Worm (Caenorhabditis elegans) whole organism, mixed stage, embryonic: ENCODE data around the gene C06H5.11.
"Not testable (repeated sequence)": the region's sequence is repeated elsewhere in the genome, so short reads cannot be mapped to it uniquely, and the experiment has no call there.

Experiments
- bed-3 ChIP-seq: fragments of 200-800 bp; sonication (Bioruptor generic); optimal IDR thresholded peaks from 3 replicates; lab custom pipeline; 2018; ENCODE audit warnings: mild to moderate bottlenecking, missing genetic modification characterization, moderate library complexity, missing compliant biosample characterization
- blmp-1 ChIP-seq: fragments of 150-350 bp; optimal IDR thresholded peaks from 2 replicates; lab custom pipeline; 2014; ENCODE audit warnings: missing biosample characterization, missing genetic modification characterization
- ceh-39 ChIP-seq: fragments of 150-350 bp; optimal IDR thresholded peaks from 2 replicates; lab custom pipeline; 2014; ENCODE audit warnings: missing biosample characterization, missing genetic modification characterization
- ceh-43 ChIP-seq: fragments of 200-800 bp; sonication (Bioruptor generic); optimal IDR thresholded peaks from 2 replicates; lab custom pipeline; 2018; ENCODE audit warnings: mild to moderate bottlenecking, missing genetic modification characterization, moderate library complexity, missing compliant biosample characterization
- ceh-83 ChIP-seq: fragments of 200-800 bp; sonication (Bioruptor generic); optimal IDR thresholded peaks from 2 replicates; lab custom pipeline; 2018; ENCODE audit warnings: mild to moderate bottlenecking, missing genetic modification characterization, missing compliant biosample characterization
- ces-1 ChIP-seq: fragments of 150-350 bp; optimal IDR thresholded peaks from 2 replicates; lab custom pipeline; 2014; ENCODE audit warnings: missing biosample characterization, missing genetic modification reagents, missing genetic modification characterization
- drap-1 ChIP-seq: fragments of 200-800 bp; sonication (Bioruptor generic); optimal IDR thresholded peaks from 3 replicates; lab custom pipeline; 2018; ENCODE audit warnings: mild to moderate bottlenecking, missing genetic modification characterization, missing compliant biosample characterization
- elt-1 ChIP-seq: sonication (generic microtip); optimal IDR thresholded peaks from 2 replicates; lab custom pipeline; 2017; ENCODE audit warnings: missing genetic modification characterization, mild to moderate bottlenecking, missing compliant biosample characterization, antibody characterized with exemption, moderate library complexity, borderline replicate concordance; ENCODE audit not compliant: insufficient read depth
- elt-3 ChIP-seq: fragments of 150-350 bp; optimal IDR thresholded peaks from 2 replicates; lab custom pipeline; 2014; ENCODE audit warnings: missing biosample characterization, missing genetic modification characterization
- ham-2 ChIP-seq: fragments of 200-800 bp; sonication (Bioruptor generic); optimal IDR thresholded peaks from 2 replicates; lab custom pipeline; 2018; ENCODE audit warnings: mild to moderate bottlenecking, missing genetic modification characterization, missing compliant biosample characterization
- hlh-1 ChIP-seq: fragments of 150-350 bp; optimal IDR thresholded peaks from 2 replicates; lab custom pipeline; 2014; ENCODE audit warnings: missing biosample characterization, missing genetic modification reagents, missing genetic modification characterization
- lin-32 ChIP-seq: fragments of 200-800 bp; sonication (Bioruptor generic); optimal IDR thresholded peaks from 2 replicates; lab custom pipeline; 2018; ENCODE audit warnings: mild to moderate bottlenecking, missing genetic modification characterization, missing compliant biosample characterization
- lsy-2 ChIP-seq: fragments of 150-350 bp; optimal IDR thresholded peaks from 2 replicates; lab custom pipeline; 2014; ENCODE audit warnings: missing biosample characterization, missing genetic modification characterization
- mab-5 ChIP-seq: fragments of 150-350 bp; optimal IDR thresholded peaks from 2 replicates; lab custom pipeline; 2014; ENCODE audit warnings: missing biosample characterization, missing genetic modification characterization
- mep-1 ChIP-seq: fragments of 150-350 bp; optimal IDR thresholded peaks from 2 replicates; lab custom pipeline; 2017; ENCODE audit warnings: missing biosample characterization, missing genetic modification reagents, missing genetic modification characterization, inconsistent platforms
- mls-2 ChIP-seq: sonication (generic microtip); optimal IDR thresholded peaks from 2 replicates; lab custom pipeline; 2016; ENCODE audit warnings: mild to moderate bottlenecking, missing genetic modification characterization, moderate library complexity, missing compliant biosample characterization
- nhr-2 ChIP-seq: fragments of 150-350 bp; optimal IDR thresholded peaks from 2 replicates; lab custom pipeline; 2014; ENCODE audit warnings: missing biosample characterization, missing genetic modification characterization
- nhr-237 ChIP-seq: fragments of 150-350 bp; optimal IDR thresholded peaks from 2 replicates; lab custom pipeline; 2014; ENCODE audit warnings: missing biosample characterization, missing genetic modification characterization
- nhr-28 ChIP-seq: fragments of 150-350 bp; optimal IDR thresholded peaks from 2 replicates; lab custom pipeline; 2014; ENCODE audit warnings: missing biosample characterization, missing genetic modification characterization
- nhr-76 ChIP-seq: sonication (generic microtip); optimal IDR thresholded peaks from 2 replicates; lab custom pipeline; 2017; ENCODE audit warnings: missing biosample characterization, missing genetic modification characterization
- pha-4 ChIP-seq: fragments of 150-350 bp; optimal IDR thresholded peaks from 2 replicates; lab custom pipeline; 2018; ENCODE audit warnings: missing biosample characterization, missing genetic modification reagents, missing genetic modification characterization
- sptf-1 ChIP-seq: sonication (generic microtip); optimal IDR thresholded peaks from 2 replicates; lab custom pipeline; 2017; ENCODE audit warnings: mild to moderate bottlenecking, missing genetic modification characterization, moderate library complexity, missing compliant biosample characterization
- tbx-8 ChIP-seq: fragments of 200-800 bp; sonication (Bioruptor generic); optimal IDR thresholded peaks from 2 replicates; lab custom pipeline; 2018; ENCODE audit warnings: mild to moderate bottlenecking, missing genetic modification characterization, moderate library complexity, missing compliant biosample characterization
- unc-120 ChIP-seq: sonication (generic microtip); optimal IDR thresholded peaks from 2 replicates; lab custom pipeline; 2017; ENCODE audit warnings: missing genetic modification characterization, missing compliant biosample characterization; ENCODE audit not compliant: poor library complexity, severe bottlenecking
- unc-39 ChIP-seq: fragments of 150-350 bp; optimal IDR thresholded peaks from 2 replicates; lab custom pipeline; 2014; ENCODE audit warnings: missing biosample characterization, missing genetic modification characterization
- unc-62 ChIP-seq: fragments of 150-350 bp; optimal IDR thresholded peaks from 2 replicates; lab custom pipeline; 2014; ENCODE audit warnings: missing biosample characterization, missing genetic modification reagents, missing genetic modification characterization
- zip-8 ChIP-seq: fragments of 150-350 bp; optimal IDR thresholded peaks from 2 replicates; lab custom pipeline; 2014; ENCODE audit warnings: missing biosample characterization, missing genetic modification characterization
- ztf-11 ChIP-seq: fragments of 150-350 bp; optimal IDR thresholded peaks from 2 replicates; lab custom pipeline; 2014; ENCODE audit warnings: missing biosample characterization, missing genetic modification characterization

Gene C06H5.11

DNA sequence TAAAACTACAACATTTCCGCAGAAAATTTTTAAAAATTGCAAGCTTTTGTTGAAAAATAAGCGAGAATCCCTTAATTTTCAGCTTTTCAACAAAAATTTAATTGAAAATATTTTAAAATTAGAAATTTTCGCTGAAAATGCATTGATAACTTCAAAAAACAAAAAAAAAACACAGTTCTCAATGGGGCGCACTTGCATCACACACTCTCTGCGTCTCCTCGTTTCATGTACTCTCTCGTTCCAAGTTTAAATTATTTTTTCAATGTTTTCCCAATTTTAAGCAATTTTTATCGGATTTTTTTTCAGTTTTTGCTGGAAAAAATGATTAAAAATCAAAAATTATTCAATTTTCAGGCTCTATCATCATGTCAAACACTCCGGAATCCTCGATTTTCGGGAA, 22.8 kb downstream of the C06H5.11 start, which contains the start of gene phf-14:
TSS of gene phf-14 (plus strand) at position 345 of the 400 bp plus-strand sequence.
- TF ChIP-seq pha-4 (tag; lab: Kevin White, UChicago) = peak; percentile 5
- TF ChIP-seq lin-32 (GFP tag; lab: Kevin White, UChicago) = no peak
- TF ChIP-seq ceh-39 (tag; lab: Kevin White, UChicago) = no peak
- no peak for TF ChIP-seq mls-2 (tag; lab: Kevin White, UChicago)
- TF ChIP-seq bed-3 (GFP tag; lab: Kevin White, UChicago) = no peak
- no peak for TF ChIP-seq nhr-76 (tag; lab: Kevin White, UChicago)

DNA sequence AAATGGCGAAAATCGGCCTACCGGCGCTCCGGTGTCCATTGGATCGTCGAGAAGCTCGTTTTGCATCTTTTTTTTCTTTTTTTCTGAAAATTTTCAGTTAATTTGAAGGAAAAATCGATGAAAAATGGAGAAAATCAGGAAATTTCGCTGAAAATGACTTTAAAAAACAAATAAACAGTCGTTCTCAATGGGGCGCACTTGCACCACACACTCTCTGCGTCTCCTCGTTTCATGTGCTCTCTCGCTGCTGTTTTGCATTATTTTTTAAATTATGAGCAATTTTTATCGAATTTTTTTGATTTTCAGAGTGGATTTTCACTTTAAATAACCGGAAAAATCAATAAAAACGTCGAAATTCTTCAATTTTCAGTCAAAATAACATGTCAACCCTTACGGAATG, 23.3 kb downstream of the C06H5.11 start, which contains the start of gene csn-1:
TSS of gene csn-1 (minus strand) at position 83 of the 400 bp plus-strand sequence.
- TF ChIP-seq ceh-39 (tag; lab: Kevin White, UChicago) (no peak), unc-39 (no peak), blmp-1 (tag; lab: Kevin White, UChicago) (no peak), ces-1 (GFP tag; lab: Kevin White, UChicago) (no peak), pha-4 (tag; lab: Kevin White, UChicago) (no peak), sptf-1 (tag; lab: Kevin White, UChicago) (no peak), ceh-43 (GFP tag; lab: Kevin White, UChicago) (no peak), ham-2 (GFP tag; lab: Kevin White, UChicago) (no peak), ceh-83 (GFP tag; lab: Kevin White, UChicago) (no peak), nhr-76 (tag; lab: Kevin White, UChicago) (no peak), elt-3 (tag; lab: Kevin White, UChicago) (no peak), nhr-28 (tag; lab: Kevin White, UChicago) (no peak), tbx-8 (no peak), unc-62 (GFP tag; lab: Kevin White, UChicago) (no peak), lsy-2 (tag; lab: Kevin White, UChicago) (no peak), ztf-11 (tag; lab: Kevin White, UChicago) (no peak), lin-32 (GFP tag; lab: Kevin White, UChicago) (no peak), hlh-1 (tag; lab: Kevin White, UChicago) (no peak), mep-1 (tag; lab: Kevin White, UChicago) (no peak)

DNA sequence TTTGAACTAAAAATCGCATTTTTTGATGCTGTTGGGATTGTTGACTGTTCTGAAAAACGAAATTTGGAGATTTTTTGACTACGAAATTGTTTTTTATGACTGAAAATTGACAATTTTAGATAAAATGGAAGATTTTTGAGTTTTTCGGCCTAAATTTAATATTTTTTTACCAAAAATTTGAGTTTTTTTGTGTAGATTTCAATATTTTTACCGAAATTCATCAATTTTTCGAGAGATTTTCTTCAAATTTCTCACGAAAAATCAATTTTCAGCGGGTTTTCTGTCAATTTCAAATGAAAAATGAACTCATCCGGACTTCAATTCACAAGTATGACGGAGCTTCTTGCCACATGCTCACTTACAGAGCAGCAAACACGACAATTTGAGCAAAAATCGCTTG, 28.6 kb downstream of the C06H5.11 start, which contains the start of gene Y59A8A.8:
TSS of gene Y59A8A.8 (plus strand) at position 301 of the 400 bp plus-strand sequence.
- TF ChIP-seq zip-8; ceh-39 (tag; lab: Kevin White, UChicago); unc-120 (tag; lab: Kevin White, UChicago): not testable (repeated sequence)

DNA sequence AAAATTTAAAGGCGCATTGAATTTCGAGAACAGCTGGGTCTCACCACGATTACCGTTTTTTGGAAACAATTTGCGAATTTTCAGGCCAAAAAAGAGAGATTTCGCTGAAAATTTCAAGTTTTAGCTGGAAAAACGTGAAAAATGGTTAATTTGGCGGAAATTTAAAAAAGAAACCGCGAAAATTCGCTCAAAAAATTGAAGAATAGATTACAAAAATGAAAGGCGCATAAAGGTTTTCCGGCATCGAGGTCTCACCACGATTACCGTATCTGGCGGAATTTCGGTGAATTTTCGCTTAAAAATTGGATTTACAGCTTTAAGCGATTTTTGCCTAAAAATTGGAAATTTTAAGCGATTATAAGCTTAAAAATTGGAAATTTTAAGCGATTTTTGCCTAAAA, 34.3 kb downstream of the C06H5.11 start:
- TF ChIP-seq elt-1 (tag; lab: Kevin White, UChicago) = no peak
- TF ChIP-seq mep-1 (tag; lab: Kevin White, UChicago) = no peak

DNA sequence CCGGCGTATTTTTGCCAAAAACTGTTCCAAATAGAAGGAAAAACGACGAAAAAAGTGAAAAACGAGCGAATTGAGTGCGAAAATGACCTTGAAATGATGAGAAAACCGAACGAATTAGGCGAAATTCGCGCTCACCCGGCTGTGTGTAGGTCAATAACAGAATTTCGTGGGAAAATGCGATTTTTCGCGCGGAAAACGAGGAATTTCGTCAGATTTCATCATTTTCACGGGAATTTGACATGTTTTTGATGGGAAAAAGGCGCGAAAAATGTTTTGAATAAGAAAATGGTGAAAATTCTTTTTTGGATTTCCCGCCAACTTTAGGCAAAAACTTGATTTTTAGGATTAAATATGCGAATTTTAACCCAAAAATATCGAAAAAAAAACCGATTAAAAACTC, 34.8 kb downstream of the C06H5.11 start:
- no peak for TF ChIP-seq nhr-2
- TF ChIP-seq ceh-39 (tag; lab: Kevin White, UChicago) = no peak
- no peak for TF ChIP-seq blmp-1 (tag; lab: Kevin White, UChicago)
- no peak for TF ChIP-seq mep-1 (tag; lab: Kevin White, UChicago)
- no peak for TF ChIP-seq unc-120 (tag; lab: Kevin White, UChicago)
- no peak for TF ChIP-seq lin-32 (GFP tag; lab: Kevin White, UChicago)
- TF ChIP-seq mls-2 (tag; lab: Kevin White, UChicago) = no peak
- TF ChIP-seq mab-5 (tag; lab: Kevin White, UChicago) = no peak
- TF ChIP-seq sptf-1 (tag; lab: Kevin White, UChicago) = no peak

DNA sequence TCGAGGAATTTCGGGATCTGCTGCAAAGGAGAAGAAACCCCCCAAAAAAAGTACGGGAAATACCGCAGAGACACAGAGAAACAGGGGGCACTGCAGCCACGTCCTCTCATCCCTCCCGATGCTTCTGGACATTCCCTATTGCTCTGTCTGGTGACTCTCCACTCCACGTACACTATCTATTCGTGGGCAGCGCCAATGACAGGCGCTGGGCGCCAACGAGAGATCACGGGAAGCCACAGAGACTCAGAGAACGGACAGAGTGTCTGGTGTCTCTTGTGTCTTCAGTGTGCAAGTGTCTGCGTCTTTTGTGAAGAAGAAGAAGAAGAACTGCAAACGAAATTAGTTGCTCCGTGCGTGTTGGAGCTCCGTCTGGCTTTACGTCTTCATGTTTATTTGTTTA, 36.0 kb downstream of the C06H5.11 start:
- TF ChIP-seq ces-1 (GFP tag; lab: Kevin White, UChicago) (peak; percentile 98), mep-1 (tag; lab: Kevin White, UChicago) (no peak), mab-5 (tag; lab: Kevin White, UChicago) (no peak), unc-62 (GFP tag; lab: Kevin White, UChicago) (peak; percentile 73), bed-3 (GFP tag; lab: Kevin White, UChicago) (no peak), mls-2 (tag; lab: Kevin White, UChicago) (no peak), drap-1 (GFP tag; lab: Kevin White, UChicago) (peak; percentile 78), pha-4 (tag; lab: Kevin White, UChicago) (peak; percentile 37), nhr-237 (tag; lab: Kevin White, UChicago) (peak; percentile 74), unc-120 (tag; lab: Kevin White, UChicago) (peak; percentile 86), ham-2 (GFP tag; lab: Kevin White, UChicago) (peak; percentile 42), hlh-1 (tag; lab: Kevin White, UChicago) (peak; percentile 82), ceh-43 (GFP tag; lab: Kevin White, UChicago) (no peak), lsy-2 (tag; lab: Kevin White, UChicago) (peak; percentile 44)
